Worm (Caenorhabditis elegans) whole organism, L1 larva: ENCODE data around the gene K12H4.7.

Source experiments
- ces-1 ChIP-seq: fragments of 150-350 bp; optimal IDR thresholded peaks from 2 replicates; lab custom pipeline; 2014; ENCODE audit warnings: missing biosample characterization, missing genetic modification reagents, missing genetic modification characterization
- efl-1 ChIP-seq, 4 experiments: fragments of 150-350 bp; optimal IDR thresholded peaks in 3 of 4; peaks in 1 of 4; 1 replicate in 1 of 4; 2 replicates in 3 of 4; lab custom pipeline; 2014; ENCODE audit warnings: missing biosample characterization in 2 of 4, missing genetic modification characterization in 2 of 4, missing genetic modification reagents in 2 of 4
- egl-27 ChIP-seq, 2 experiments: fragments of 150-350 bp in 1 of 2; sonication (generic microtip); optimal IDR thresholded peaks; 3 replicates each; lab custom pipeline; 2017 to 2018; ENCODE audit warnings: missing biosample characterization in 2 of 2, missing genetic modification characterization in 2 of 2, missing genetic modification reagents in 2 of 2
- ets-5 ChIP-seq: fragments of 200-800 bp; sonication (Bioruptor generic); IDR thresholded peaks from 2 replicates; pipeline ENCODE4 v1.3.6; 2022; ENCODE audit warnings: missing genetic modification characterization, missing compliant biosample characterization
- lin-35 ChIP-seq, 2 experiments: fragments of 150-350 bp; optimal IDR thresholded peaks; 2 replicates each; lab custom pipeline; 2014; ENCODE audit warnings: missing biosample characterization in 2 of 2, missing genetic modification characterization in 2 of 2, missing genetic modification reagents in 2 of 2
- nhr-11 ChIP-seq: fragments of 150-350 bp; optimal IDR thresholded peaks from 2 replicates; lab custom pipeline; 2014; ENCODE audit warnings: missing biosample characterization, missing genetic modification characterization
- nhr-237 ChIP-seq: fragments of 150-350 bp; optimal IDR thresholded peaks from 2 replicates; lab custom pipeline; 2014; ENCODE audit warnings: missing biosample characterization, missing genetic modification characterization
- nhr-90 ChIP-seq: sonication (generic microtip); optimal IDR thresholded peaks from 2 replicates; lab custom pipeline; 2016; ENCODE audit warnings: mild to moderate bottlenecking, missing genetic modification characterization, missing compliant biosample characterization; ENCODE audit not compliant: poor library complexity
- unc-86 ChIP-seq: sonication (generic microtip); optimal IDR thresholded peaks from 2 replicates; lab custom pipeline; 2016; ENCODE audit warnings: missing genetic modification characterization, missing compliant biosample characterization
- ztf-4 ChIP-seq: fragments of 150-350 bp; optimal IDR thresholded peaks from 2 replicates; lab custom pipeline; 2014; ENCODE audit warnings: missing biosample characterization, missing genetic modification characterization

- no peak for TF ChIP-seq ztf-4 (tag; lab: Kevin White, UChicago)
- no peak for TF ChIP-seq efl-1 (optimal IDR thresholded peaks at IDR 0.05; lab: Kevin White, UChicago)
- no peak for TF ChIP-seq efl-1 (GFP tag; optimal IDR thresholded peaks at IDR 0.05 in 1 of 2; lab: Kevin White, UChicago)
- TF ChIP-seq unc-86 = no peak
- TF ChIP-seq nhr-11 = no peak
- TF ChIP-seq egl-27 (tag; optimal IDR thresholded peaks at IDR 0.05; lab: Kevin White, UChicago) = no peak
- no peak for TF ChIP-seq nhr-90
- TF ChIP-seq nhr-237 (tag; lab: Kevin White, UChicago) = no peak
- no peak for TF ChIP-seq lin-35 (GFP tag; optimal IDR thresholded peaks at IDR 0.05; lab: Kevin White, UChicago)
- no peak for TF ChIP-seq ces-1
- TF ChIP-seq ets-5 (GFP tag; lab: Robert Waterston, UW) = no peak
Measured at ce11 chrIII:8066989-8067388, 16.1 kb upstream of the K12H4.7 start, which contains the start of gene pros-1.
